Fruit fly (Drosophila melanogaster): ENCODE results near the gene Gr10a.

The Gr10a gene

DNA sequence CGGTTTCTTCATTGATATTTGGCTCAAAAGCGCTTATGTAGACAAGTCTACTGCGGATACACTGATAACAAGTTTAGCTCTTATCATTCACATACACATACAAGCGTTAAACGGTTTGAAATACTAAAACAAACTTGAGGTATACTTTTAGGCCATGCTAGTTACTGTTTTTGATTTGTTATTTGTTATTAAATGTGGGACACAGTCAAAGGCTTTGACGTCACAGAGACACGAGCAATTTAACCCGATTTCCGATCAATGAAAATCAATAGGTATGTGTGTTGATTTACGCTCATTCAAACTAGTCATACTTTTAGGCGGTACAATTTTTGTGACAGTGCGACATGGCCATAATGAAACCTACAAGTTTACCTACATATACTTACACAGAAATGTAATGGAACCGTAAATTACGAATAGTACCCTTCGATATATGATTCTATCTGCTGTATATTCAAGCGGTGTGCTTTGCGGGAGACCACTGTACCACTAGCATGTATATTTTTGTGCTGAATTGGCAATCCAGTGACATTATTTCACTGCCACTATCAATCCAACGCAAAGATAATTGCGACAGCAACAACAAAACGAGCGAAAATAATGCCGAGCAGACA is 29.7 kb upstream of the Gr10a start (continued):
- TF ChIP-seq Pdp1 (GFP tag; optimal IDR thresholded peaks at IDR 0.05) = peak; percentile 44 to 64
- peak; percentile 62 for TF ChIP-seq CG6689 (GFP tag; IDR thresholded peaks at IDR 0.05)
- peak; percentile 3 for TF ChIP-seq Ssrp (tag; optimal IDR thresholded peaks at IDR 0.05)
- TF ChIP-seq wor (GFP tag; IDR thresholded peaks at IDR 0.05) = no peak
- peak; percentile 70; the same call in 2 of the 3 replicates for TF ChIP-seq zfh1 (GFP tag; IDR thresholded peaks at IDR 0.05)
- TF ChIP-seq grau (tag; optimal IDR thresholded peaks at IDR 0.05) = peak; percentile 96
- no peak for TF ChIP-seq Opbp (GFP tag; IDR thresholded peaks at IDR 0.05; ENCODE audit: partially characterized antibody)
- peak; percentile 75 for TF ChIP-seq sug (tag; optimal IDR thresholded peaks at IDR 0.05)
- peak; percentile 73; the same call in 1 of the 3 replicates for TF ChIP-seq CG2889 (GFP tag; IDR thresholded peaks at IDR 0.05)
- TF ChIP-seq CG12236 (GFP tag; optimal IDR thresholded peaks at IDR 0.05) = no peak
- TF ChIP-seq CG9609 (GFP tag; optimal IDR thresholded peaks at IDR 0.05) = peak; percentile 84
- no peak for TF ChIP-seq CG2199 (GFP tag; IDR thresholded peaks at IDR 0.05)
- TF ChIP-seq corto (GFP tag; optimal IDR thresholded peaks at IDR 0.05) = peak; percentile 60
- no peak for TF ChIP-seq Dp (GFP tag; optimal IDR thresholded peaks at IDR 0.05)
- TF ChIP-seq Taf1 (GFP tag; IDR thresholded peaks at IDR 0.05) = peak; percentile 91
- peak; percentile 71 for TF ChIP-seq org-1 (GFP tag; optimal IDR thresholded peaks at IDR 0.05)
- peak; percentile 43 for TF ChIP-seq tio (GFP tag; optimal IDR thresholded peaks at IDR 0.05)
- TF ChIP-seq CG10654 (GFP tag; optimal IDR thresholded peaks at IDR 0.05) = peak; percentile 70
- peak; percentile 30 for TF ChIP-seq jing (GFP tag; optimal IDR thresholded peaks at IDR 0.05)
- peak; percentile 39 for TF ChIP-seq CG6765 (GFP tag; optimal IDR thresholded peaks at IDR 0.05)
- peak; percentile 63 for TF ChIP-seq CG4404 (GFP tag; IDR thresholded peaks at IDR 0.05)
- TF ChIP-seq salm (tag; optimal IDR thresholded peaks at IDR 0.05) = no peak
- no peak for TF ChIP-seq sqz (GFP tag; optimal IDR thresholded peaks at IDR 0.05)
- peak; percentile 79 for TF ChIP-seq CG12071 (GFP tag; optimal IDR thresholded peaks at IDR 0.05)
- TF ChIP-seq CG11093 (GFP tag; IDR thresholded peaks at IDR 0.05) = 0 out of 3 replicates have a peak, but pooled peaks have one; percentile 47
- peak; percentile 87 for TF ChIP-seq Drgx (GFP tag; IDR thresholded peaks at IDR 0.05)
- peak; percentile 78 for TF ChIP-seq CoRest (tag; optimal IDR thresholded peaks at IDR 0.05)
- TF ChIP-seq Usf (GFP tag; optimal IDR thresholded peaks at IDR 0.05) = peak; percentile 73
- TF ChIP-seq chn (GFP tag; optimal IDR thresholded peaks at IDR 0.05) = peak; percentile 47
- no peak for TF ChIP-seq Dfd (GFP tag; optimal IDR thresholded peaks at IDR 0.05)
- no peak for TF ChIP-seq p53 (GFP tag; optimal IDR thresholded peaks at IDR 0.05)
- peak; percentile 78 for TF ChIP-seq B-H2 (GFP tag; optimal IDR thresholded peaks at IDR 0.05)
- TF ChIP-seq Dad (GFP tag; optimal IDR thresholded peaks at IDR 0.05) = peak; percentile 66
- peak; percentile 57 for TF ChIP-seq Mad (GFP tag; optimal IDR thresholded peaks at IDR 0.05)
- TF ChIP-seq CG17385 (GFP tag; optimal IDR thresholded peaks at IDR 0.05) = peak; percentile 50
- peak; percentile 51 for TF ChIP-seq CG17568 (GFP tag; optimal IDR thresholded peaks at IDR 0.05)
- peak; percentile 50; the same call in 1 of the 2 replicates for TF ChIP-seq CG4360 (GFP tag; IDR thresholded peaks at IDR 0.05)
- peak; percentile 74 for TF ChIP-seq maf-S (GFP tag; optimal IDR thresholded peaks at IDR 0.05)
- TF ChIP-seq pzg (GFP tag; optimal IDR thresholded peaks at IDR 0.05) = peak; percentile 22
- peak; percentile 31 for TF ChIP-seq CG18476 (GFP tag; optimal IDR thresholded peaks at IDR 0.05)
- peak; percentile 73 for TF ChIP-seq CG7556 (GFP tag; optimal IDR thresholded peaks at IDR 0.05)
- peak; percentile 78 for TF ChIP-seq luna (GFP tag; optimal IDR thresholded peaks at IDR 0.05)
- no peak for TF ChIP-seq Doc3 (GFP tag; IDR thresholded peaks at IDR 0.05; ENCODE audit: partially characterized antibody)
- TF ChIP-seq zf30C (GFP tag; optimal IDR thresholded peaks at IDR 0.05) = no peak
- TF ChIP-seq slbo (GFP tag; IDR thresholded peaks at IDR 0.05) = peak; percentile 96
- TF ChIP-seq gfzf (GFP tag; optimal IDR thresholded peaks at IDR 0.05) = no peak
- peak; percentile 70 for TF ChIP-seq Hand (GFP tag; optimal IDR thresholded peaks at IDR 0.05)
- TF ChIP-seq Atf-2 (GFP tag; optimal IDR thresholded peaks at IDR 0.05) = peak; percentile 57
- TF ChIP-seq CG14667 (GFP tag; IDR thresholded peaks at IDR 0.05) = peak; percentile 72
